Fruit fly (Drosophila melanogaster): Measurements from ENCODE around the gene GILT1.

dm6 chr3R:13395133-13395532, 6.5 kb downstream of the GILT1 start, which contains the start of gene CCHa2:
- TF ChIP-seq Hr96 (GFP tag; optimal IDR thresholded peaks at IDR 0.05): no peak
- no peak for TF ChIP-seq pad (GFP tag; optimal IDR thresholded peaks at IDR 0.05)

Measured in whole organism, adult.